Worm (Caenorhabditis elegans) whole organism, L1 larva: ENCODE results near the gene gtf-2F1.

Source experiments
- C04F5.9 ChIP-seq: sonication (generic microtip); optimal IDR thresholded peaks from 2 replicates; lab custom pipeline; 2016; ENCODE audit warnings: missing genetic modification characterization, missing compliant biosample characterization
- C16A3.4 ChIP-seq: fragments of 150-350 bp; optimal IDR thresholded peaks from 2 replicates; lab custom pipeline; 2014; ENCODE audit warnings: missing biosample characterization, missing genetic modification characterization
- F16B12.6 ChIP-seq: fragments of 150-350 bp; optimal IDR thresholded peaks from 2 replicates; lab custom pipeline; 2014; ENCODE audit warnings: missing biosample characterization, missing genetic modification characterization
- aha-1 ChIP-seq: fragments of 150-350 bp; optimal IDR thresholded peaks from 2 replicates; lab custom pipeline; 2014; ENCODE audit warnings: missing biosample characterization, missing genetic modification characterization
- ceh-8 ChIP-seq: fragments of 200-800 bp; sonication (Bioruptor generic); optimal IDR thresholded peaks from 2 replicates; lab custom pipeline; 2018; ENCODE audit warnings: mild to moderate bottlenecking, missing genetic modification characterization, moderate library complexity, missing compliant biosample characterization
- ceh-88 ChIP-seq: fragments of 200-800 bp; sonication (Bioruptor generic); IDR thresholded peaks from 2 replicates; pipeline ENCODE4 v1.3.6; 2022; ENCODE audit warnings: missing genetic modification characterization, missing compliant biosample characterization
- efl-1 ChIP-seq, 4 experiments: fragments of 150-350 bp; optimal IDR thresholded peaks in 3 of 4; peaks in 1 of 4; 1 replicate in 1 of 4; 2 replicates in 3 of 4; lab custom pipeline; 2014; ENCODE audit warnings: missing biosample characterization in 2 of 4, missing genetic modification characterization in 2 of 4, missing genetic modification reagents in 2 of 4
- egl-13 ChIP-seq: sonication (generic microtip); optimal IDR thresholded peaks from 2 replicates; lab custom pipeline; 2016; ENCODE audit warnings: missing genotype, missing genetic modification reagents, missing genetic modification characterization, missing compliant biosample characterization
- egl-27 ChIP-seq, 2 experiments: fragments of 150-350 bp in 1 of 2; sonication (generic microtip); optimal IDR thresholded peaks; 3 replicates each; lab custom pipeline; 2017 to 2018; ENCODE audit warnings: missing biosample characterization in 2 of 2, missing genetic modification characterization in 2 of 2, missing genetic modification reagents in 2 of 2
- elt-2 ChIP-seq: sonication (generic microtip); optimal IDR thresholded peaks from 2 replicates; lab custom pipeline; 2016; ENCODE audit warnings: missing genetic modification characterization, mild to moderate bottlenecking, inconsistent platforms, missing compliant biosample characterization, missing genetic modification reagents
- ets-5 ChIP-seq: fragments of 200-800 bp; sonication (Bioruptor generic); IDR thresholded peaks from 2 replicates; pipeline ENCODE4 v1.3.6; 2022; ENCODE audit warnings: missing genetic modification characterization, missing compliant biosample characterization
- fkh-10 ChIP-seq: sonication (generic microtip); optimal IDR thresholded peaks from 2 replicates; lab custom pipeline; 2017; ENCODE audit warnings: missing biosample characterization, missing genetic modification reagents, missing genetic modification characterization
- fkh-8 ChIP-seq: sonication (generic microtip); optimal IDR thresholded peaks from 2 replicates; lab custom pipeline; 2016; ENCODE audit warnings: mild to moderate bottlenecking, missing genetic modification characterization, missing compliant biosample characterization
- fos-1 ChIP-seq: fragments of 150-350 bp; optimal IDR thresholded peaks from 2 replicates; lab custom pipeline; 2014; ENCODE audit warnings: missing biosample characterization, missing genetic modification characterization
- grh-1 ChIP-seq: fragments of 200-800 bp; sonication (Bioruptor generic); IDR thresholded peaks from 2 replicates; pipeline ENCODE4 v1.3.6; 2022; ENCODE audit warnings: missing genetic modification reagents, missing genetic modification characterization, missing compliant biosample characterization
- irx-1 ChIP-seq: sonication (generic microtip); optimal IDR thresholded peaks from 2 replicates; lab custom pipeline; 2016; ENCODE audit warnings: missing genetic modification characterization, missing compliant biosample characterization
- jun-1 ChIP-seq: fragments of 150-350 bp; optimal IDR thresholded peaks from 2 replicates; lab custom pipeline; 2014; ENCODE audit warnings: missing biosample characterization, missing genetic modification reagents, missing genetic modification characterization
- lin-13 ChIP-seq: fragments of 150-350 bp; optimal IDR thresholded peaks from 2 replicates; lab custom pipeline; 2014; ENCODE audit warnings: missing biosample characterization, missing genetic modification reagents, missing genetic modification characterization
- lin-35 ChIP-seq, 2 experiments: fragments of 150-350 bp; optimal IDR thresholded peaks; 2 replicates each; lab custom pipeline; 2014; ENCODE audit warnings: missing biosample characterization in 2 of 2, missing genetic modification characterization in 2 of 2, missing genetic modification reagents in 2 of 2
- mdl-1 ChIP-seq, 2 experiments: fragments of 150-350 bp; optimal IDR thresholded peaks; 2 replicates each; lab custom pipeline; 2014 to 2017; ENCODE audit warnings: missing biosample characterization in 2 of 2, missing genetic modification characterization in 2 of 2, inconsistent platforms in 1 of 2
- mef-2 ChIP-seq: fragments of 150-350 bp; optimal IDR thresholded peaks from 2 replicates; lab custom pipeline; 2014; ENCODE audit warnings: missing biosample characterization, missing genetic modification characterization
- mep-1 ChIP-seq: fragments of 150-350 bp; optimal IDR thresholded peaks from 2 replicates; lab custom pipeline; 2014; ENCODE audit warnings: missing biosample characterization, missing genetic modification characterization
- nhr-11 ChIP-seq: fragments of 150-350 bp; optimal IDR thresholded peaks from 2 replicates; lab custom pipeline; 2014; ENCODE audit warnings: missing biosample characterization, missing genetic modification characterization
- nhr-19 ChIP-seq: fragments of 200-800 bp; sonication (Bioruptor generic); conservative IDR thresholded peaks from 2 replicates; pipeline ENCODE4 v1.3.6; 2022; ENCODE audit warnings: missing genetic modification characterization, missing compliant biosample characterization
- nhr-237 ChIP-seq: fragments of 150-350 bp; optimal IDR thresholded peaks from 2 replicates; lab custom pipeline; 2014; ENCODE audit warnings: missing biosample characterization, missing genetic modification characterization
- nhr-28 ChIP-seq: fragments of 150-350 bp; optimal IDR thresholded peaks from 2 replicates; lab custom pipeline; 2014; ENCODE audit warnings: missing biosample characterization, missing genetic modification characterization
- nhr-47 ChIP-seq: sonication (generic microtip); optimal IDR thresholded peaks from 2 replicates; lab custom pipeline; 2016; ENCODE audit warnings: mild to moderate bottlenecking, missing genetic modification characterization, moderate library complexity, missing compliant biosample characterization
- nhr-71 ChIP-seq: sonication (generic microtip); optimal IDR thresholded peaks from 2 replicates; lab custom pipeline; 2016; ENCODE audit warnings: mild to moderate bottlenecking, missing genetic modification characterization, moderate library complexity, missing compliant biosample characterization
- nhr-77 ChIP-seq: fragments of 150-350 bp; optimal IDR thresholded peaks from 2 replicates; lab custom pipeline; 2014; ENCODE audit warnings: missing biosample characterization, missing genetic modification characterization
- nhr-84 ChIP-seq: sonication (generic microtip); optimal IDR thresholded peaks from 2 replicates; lab custom pipeline; 2017; ENCODE audit warnings: missing biosample characterization, missing genetic modification characterization
- pag-3 ChIP-seq: sonication (generic microtip); optimal IDR thresholded peaks from 2 replicates; lab custom pipeline; 2017; ENCODE audit warnings: missing genetic modification characterization, mild to moderate bottlenecking, missing compliant biosample characterization, antibody characterized with exemption, borderline replicate concordance; ENCODE audit not compliant: insufficient read depth
- pax-3 ChIP-seq: fragments of 200-800 bp; sonication (Bioruptor generic); optimal IDR thresholded peaks from 2 replicates; lab custom pipeline; 2018; ENCODE audit warnings: mild to moderate bottlenecking, missing genetic modification characterization, moderate library complexity, missing compliant biosample characterization
- snu-23 ChIP-seq: sonication (generic microtip); optimal IDR thresholded peaks from 2 replicates; lab custom pipeline; 2016; ENCODE audit warnings: missing genetic modification characterization, missing compliant biosample characterization
- sup-37 ChIP-seq: fragments of 200-800 bp; sonication (Bioruptor generic); optimal IDR thresholded peaks from 2 replicates; lab custom pipeline; 2018; ENCODE audit warnings: mild to moderate bottlenecking, missing genetic modification characterization, missing compliant biosample characterization
- tlp-1 ChIP-seq: fragments of 150-350 bp; optimal IDR thresholded peaks from 2 replicates; lab custom pipeline; 2014; ENCODE audit warnings: missing biosample characterization, missing genetic modification characterization
- vab-15 ChIP-seq: sonication (generic microtip); optimal IDR thresholded peaks from 2 replicates; lab custom pipeline; 2017; ENCODE audit warnings: missing genotype, mild to moderate bottlenecking, missing genetic modification characterization, missing compliant biosample characterization
- zip-4 ChIP-seq: fragments of 200-800 bp; sonication (Bioruptor generic); optimal IDR thresholded peaks from 2 replicates; lab custom pipeline; 2018; ENCODE audit warnings: mild to moderate bottlenecking, missing genetic modification characterization, moderate library complexity, missing compliant biosample characterization
- ztf-4 ChIP-seq: fragments of 150-350 bp; optimal IDR thresholded peaks from 2 replicates; lab custom pipeline; 2014; ENCODE audit warnings: missing biosample characterization, missing genetic modification characterization

The gtf-2F1 gene

ce11 chrII:4299227-4299703 lies 2.1 kb upstream of the gtf-2F1 start, which contains the start of gene sco-1 (continued):
- no peak for TF ChIP-seq nhr-84 (tag; lab: Kevin White, UChicago)

- TF ChIP-seq sup-37 (GFP tag; lab: Kevin White, UChicago) (no peak), egl-13 (tag; lab: Kevin White, UChicago) (no peak), egl-27 (tag; optimal IDR thresholded peaks at IDR 0.05; lab: Kevin White, UChicago) (no peak), jun-1 (tag; lab: Kevin White, UChicago) (no peak), nhr-28 (tag; lab: Kevin White, UChicago) (no peak), F16B12.6 (tag; lab: Kevin White, UChicago) (no peak), mdl-1 (tag; optimal IDR thresholded peaks at IDR 0.05; lab: Kevin White, UChicago) (no peak), nhr-77 (tag; lab: Kevin White, UChicago) (no peak), grh-1 (GFP tag; lab: Robert Waterston, UW) (no peak), ceh-88 (GFP tag; lab: Robert Waterston, UW) (no peak)
These were observed 5.7 kb downstream of the gtf-2F1 start, which contains the start of gene Y52E8A.3 for ce11 chrII:4306921-4307630. Y52E8A.3 (minus strand) TSS chrII:4306971.

- TF ChIP-seq lin-35 (GFP tag; optimal IDR thresholded peaks at IDR 0.05; lab: Kevin White, UChicago) (no peak), C16A3.4 (no peak), ztf-4 (tag; lab: Kevin White, UChicago) (no peak)
These were observed 10.7 kb downstream of the gtf-2F1 start, which contains the start of gene plep-1 for ce11 chrII:4312115-4312514. plep-1 (minus strand) TSS chrII:4312215.

- TF ChIP-seq C16A3.4 (no peak), sup-37 (GFP tag; lab: Kevin White, UChicago) (no peak), nhr-77 (tag; lab: Kevin White, UChicago) (no peak), fkh-8 (no peak), fkh-10 (GFP tag; lab: Kevin White, UChicago) (no peak), tlp-1 (no peak), zip-4 (GFP tag; lab: Kevin White, UChicago) (no peak), C04F5.9 (no peak), nhr-47 (tag; lab: Kevin White, UChicago) (no peak)
These were observed 14.6 kb downstream of the gtf-2F1 start, which contains the start of gene srw-40 for ce11 chrII:4316011-4316410. srw-40 (minus strand) TSS chrII:4316111.

DNA sequence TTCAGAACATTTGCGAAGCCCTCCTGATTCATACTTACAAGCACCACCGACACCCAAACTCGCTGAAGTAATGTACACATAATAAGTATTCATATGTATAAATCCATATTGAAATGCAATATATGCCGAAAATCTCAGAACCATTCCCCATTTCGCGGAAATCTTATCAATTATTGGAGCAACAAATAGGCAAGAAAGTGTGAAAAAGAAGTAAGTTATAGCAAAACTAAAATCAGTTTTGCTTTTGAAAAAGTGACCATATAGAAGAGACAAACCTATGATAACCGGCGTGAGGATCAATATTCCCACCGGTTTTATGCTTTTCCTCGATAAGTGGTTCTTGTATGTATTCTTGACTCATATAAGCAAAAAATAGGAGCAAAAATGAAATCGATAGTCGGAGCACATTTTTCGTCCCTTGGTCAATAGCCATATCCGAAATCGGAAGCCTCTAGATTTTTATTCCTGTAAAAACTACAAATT lies 18.2 kb downstream of the gtf-2F1 start, which contains the start of gene Y52E8A.6:
Gene Y52E8A.6 (minus strand): TSS at position 433 of the 483 bp plus-strand sequence.
- no peak for TF ChIP-seq lin-13 (GFP tag; lab: Kevin White, UChicago)
- TF ChIP-seq elt-2 (tag; lab: Kevin White, UChicago) = no peak
- no peak for TF ChIP-seq irx-1 (tag; lab: Kevin White, UChicago)
- TF ChIP-seq aha-1 = no peak
- TF ChIP-seq nhr-11 (tag; lab: Kevin White, UChicago) = no peak
- no peak for TF ChIP-seq nhr-71 (tag; lab: Kevin White, UChicago)
- TF ChIP-seq snu-23 = no peak
- no peak for TF ChIP-seq pag-3 (tag; lab: Kevin White, UChicago)
- no peak for TF ChIP-seq nhr-19 (GFP tag; lab: Robert Waterston, UW)
- no peak for TF ChIP-seq fos-1 (tag; lab: Kevin White, UChicago)
- no peak for TF ChIP-seq mef-2

DNA sequence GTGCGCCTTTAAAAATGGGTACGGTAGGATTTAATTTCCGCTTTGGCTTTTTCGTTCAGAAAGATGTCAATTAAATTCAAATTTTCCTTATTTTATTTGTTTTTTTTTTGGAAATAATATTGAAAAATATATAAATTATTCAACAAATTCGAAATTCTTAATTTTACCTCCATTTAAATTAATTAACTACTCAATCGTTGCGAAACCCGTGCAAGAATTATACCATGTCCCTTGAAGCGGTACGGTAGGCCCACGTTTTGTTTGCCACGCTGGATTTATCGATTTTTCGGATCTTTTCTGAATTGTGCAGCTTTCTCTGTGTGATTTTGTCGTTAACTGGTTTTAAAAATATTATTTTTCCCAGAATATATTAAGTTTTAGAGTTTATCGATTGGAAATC lies 19.0 kb downstream of the gtf-2F1 start, which contains the start of gene Y52E8A.2:
Gene Y52E8A.2 (plus strand): TSS at position 382 of the 400 bp plus-strand sequence.
- TF ChIP-seq jun-1 (tag; lab: Kevin White, UChicago) = no peak
- no peak for TF ChIP-seq tlp-1
- no peak for TF ChIP-seq nhr-237 (tag; lab: Kevin White, UChicago)
- no peak for TF ChIP-seq pax-3 (tag; lab: Kevin White, UChicago)
- no peak for TF ChIP-seq efl-1 (optimal IDR thresholded peaks at IDR 0.05; lab: Kevin White, UChicago)
- TF ChIP-seq efl-1 (GFP tag; optimal IDR thresholded peaks at IDR 0.05 in 1 of 2; lab: Kevin White, UChicago) = peak in 1 of 2 experiments; percentile 32
- TF ChIP-seq vab-15 = no peak
- TF ChIP-seq mep-1 (tag; lab: Kevin White, UChicago) = no peak
- no peak for TF ChIP-seq ets-5 (GFP tag; lab: Robert Waterston, UW)
- no peak for TF ChIP-seq ceh-8 (GFP tag; lab: Kevin White, UChicago)
